Fruit fly (Drosophila melanogaster) whole organism, embryonic: ENCODE measurements around the gene NT1.

Experiments
- BEAF-32 ChIP-seq: fragments of 200-800 bp; sonication (Bioruptor generic); optimal IDR thresholded peaks from 3 replicates; lab custom pipeline; 2017; ENCODE audit warnings: missing biosample characterization, missing genetic modification characterization, mild to moderate bottlenecking, moderate library complexity, missing genetic modification reagents
- CG10543 ChIP-seq: fragments of 200-800 bp; sonication (Bioruptor generic); optimal IDR thresholded peaks from 3 replicates; lab custom pipeline; 2017; ENCODE audit warnings: missing biosample characterization, mild to moderate bottlenecking, missing genetic modification characterization, moderate library complexity
- CG11696 ChIP-seq: fragments of 200-800 bp; sonication (Bioruptor generic); IDR thresholded peaks from 2 replicates; pipeline ENCODE4 v1.3.6; 2022; ENCODE audit warnings: missing biosample characterization, missing genetic modification characterization
- CG12071 ChIP-seq: fragments of 200-800 bp; sonication (Bioruptor generic); optimal IDR thresholded peaks from 3 replicates; lab custom pipeline; 2018; ENCODE audit warnings: missing biosample characterization, mild to moderate bottlenecking, missing genetic modification characterization
- CG12155 ChIP-seq: fragments of 200-800 bp; sonication (Bioruptor generic); optimal IDR thresholded peaks from 3 replicates; lab custom pipeline; 2016; ENCODE audit warnings: missing biosample characterization, missing genetic modification characterization
- CG13775 ChIP-seq: fragments of 200-800 bp; sonication (Bioruptor generic); optimal IDR thresholded peaks from 3 replicates; lab custom pipeline; 2017; ENCODE audit warnings: missing biosample characterization, mild to moderate bottlenecking, missing genetic modification characterization
- CG1529 ChIP-seq: fragments of 200-800 bp; sonication (Bioruptor generic); optimal IDR thresholded peaks from 3 replicates; lab custom pipeline; 2018; ENCODE audit warnings: missing biosample characterization, missing genetic modification characterization
- CG17186 ChIP-seq: fragments of 200-800 bp; sonication (Bioruptor generic); optimal IDR thresholded peaks from 3 replicates; lab custom pipeline; 2017; ENCODE audit warnings: missing biosample characterization, missing genetic modification reagents, missing genetic modification characterization
- CG17361 ChIP-seq: fragments of 200-800 bp; sonication (Bioruptor generic); IDR thresholded peaks from 3 replicates; pipeline ENCODE4 v1.3.6; 2022; ENCODE audit warnings: missing biosample characterization, missing genetic modification characterization
- CG4424 ChIP-seq: fragments of 200-800 bp; sonication (Bioruptor generic); optimal IDR thresholded peaks from 3 replicates; lab custom pipeline; 2016; ENCODE audit warnings: missing biosample characterization, missing genetic modification characterization
- CG7963 ChIP-seq: fragments of 200-800 bp; sonication (Bioruptor generic); IDR thresholded peaks from 3 replicates; pipeline ENCODE4 v1.3.6; 2022; ENCODE audit warnings: missing biosample characterization, missing genetic modification characterization; ENCODE audit not compliant: partially characterized antibody
- Dp ChIP-seq: fragments of 200-800 bp; sonication (Bioruptor generic); optimal IDR thresholded peaks from 2 replicates; lab custom pipeline; 2018; ENCODE audit warnings: missing biosample characterization, mild to moderate bottlenecking, missing genetic modification characterization, moderate library complexity
- E2f1 ChIP-seq: fragments of 200-800 bp; sonication (Bioruptor generic); IDR thresholded peaks from 2 replicates; pipeline ENCODE4 v1.3.6; 2022; ENCODE audit warnings: missing biosample characterization, missing genetic modification characterization
- E2f2 ChIP-seq: fragments of 200-800 bp; sonication (Bioruptor generic); IDR thresholded peaks from 2 replicates; pipeline ENCODE4 v1.3.6; 2022; ENCODE audit warnings: missing biosample characterization, missing genetic modification characterization
- H2.0 ChIP-seq: fragments of 200-800 bp; sonication (Bioruptor generic); IDR thresholded peaks from 2 replicates; pipeline ENCODE4 v1.3.6; 2022; ENCODE audit warnings: missing biosample characterization, missing genetic modification characterization
- Myb ChIP-seq: fragments of 200-800 bp; sonication (Bioruptor generic); optimal IDR thresholded peaks from 2 replicates; lab custom pipeline; 2016; ENCODE audit warnings: missing biosample characterization, missing genetic modification characterization
- Sry-β ChIP-seq: fragments of 200-800 bp; sonication (Bioruptor generic); optimal IDR thresholded peaks from 2 replicates; lab custom pipeline; 2018; ENCODE audit warnings: missing biosample characterization, mild to moderate bottlenecking, missing genetic modification characterization, moderate library complexity
- Taf1 ChIP-seq: fragments of 200-800 bp; sonication (Bioruptor generic); IDR thresholded peaks from 2 replicates; pipeline ENCODE4 v1.3.6; 2022; ENCODE audit warnings: missing biosample characterization, missing genetic modification characterization
- Vsx1 ChIP-seq: fragments of 200-800 bp; sonication (Bioruptor generic); optimal IDR thresholded peaks from 2 replicates; lab custom pipeline; 2017; ENCODE audit warnings: missing biosample characterization, mild to moderate bottlenecking, missing genetic modification characterization, missing genetic modification reagents
- btn ChIP-seq: fragments of 200-800 bp; sonication (Bioruptor generic); optimal IDR thresholded peaks from 2 replicates; lab custom pipeline; 2016; ENCODE audit warnings: missing biosample characterization, missing genetic modification characterization
- chm ChIP-seq: fragments of 200-800 bp; sonication (Bioruptor generic); IDR thresholded peaks from 2 replicates; pipeline ENCODE4 v1.3.6; 2022; ENCODE audit warnings: missing biosample characterization, missing genetic modification characterization
- crc ChIP-seq: fragments of 200-800 bp; sonication (Bioruptor generic); optimal IDR thresholded peaks from 2 replicates; lab custom pipeline; 2016; ENCODE audit warnings: missing biosample characterization, missing genetic modification characterization
- emc ChIP-seq: fragments of 200-800 bp; sonication (Bioruptor generic); optimal IDR thresholded peaks from 2 replicates; lab custom pipeline; 2016; ENCODE audit warnings: missing biosample characterization, missing genetic modification characterization
- fd102C ChIP-seq: fragments of 200-800 bp; sonication (Bioruptor generic); optimal IDR thresholded peaks from 2 replicates; lab custom pipeline; 2018; ENCODE audit warnings: missing biosample characterization, mild to moderate bottlenecking, missing genetic modification characterization, moderate library complexity
- gro ChIP-seq: fragments of 200-800 bp; sonication (Bioruptor generic); optimal IDR thresholded peaks from 2 replicates; lab custom pipeline; 2016; ENCODE audit warnings: missing biosample characterization, missing genetic modification characterization
- hbn ChIP-seq: fragments of 200-800 bp; sonication (Bioruptor generic); IDR thresholded peaks from 2 replicates; pipeline ENCODE4 v1.3.6; 2022; ENCODE audit warnings: missing biosample characterization, missing genetic modification characterization; ENCODE audit not compliant: partially characterized antibody
- hth ChIP-seq: fragments of >200 bp; optimal IDR thresholded peaks from 2 replicates; lab custom pipeline; 2017; ENCODE audit warnings: inconsistent platforms
- lola ChIP-seq, 3 experiments: fragments of >200 bp in 2 of 3; fragments of 200-800 bp in 1 of 3; sonication (Bioruptor generic) in 1 of 3; optimal IDR thresholded peaks; 2 replicates each; lab custom pipeline; 2017 to 2019; ENCODE audit warnings: missing biosample characterization in 3 of 3, missing genetic modification characterization in 3 of 3, mild to moderate bottlenecking in 1 of 3, moderate library complexity in 1 of 3
- otp ChIP-seq: fragments of 200-800 bp; sonication (Bioruptor generic); IDR thresholded peaks from 3 replicates; pipeline ENCODE4, ENCODE4 v1.3.6; 2022; ENCODE audit warnings: missing biosample characterization, missing genetic modification characterization
- pb ChIP-seq: fragments of 200-800 bp; sonication (Bioruptor generic); optimal IDR thresholded peaks from 3 replicates; lab custom pipeline; 2016; ENCODE audit warnings: missing biosample characterization, missing genetic modification characterization
- pzg ChIP-seq: fragments of 200-800 bp; sonication (Bioruptor generic); optimal IDR thresholded peaks from 3 replicates; lab custom pipeline; 2018; ENCODE audit warnings: missing biosample characterization, mild to moderate bottlenecking, missing genetic modification characterization, moderate library complexity
- ranshi ChIP-seq: fragments of 200-800 bp; sonication (Bioruptor generic); IDR thresholded peaks from 2 replicates; pipeline ENCODE4 v1.3.6; 2022; ENCODE audit warnings: missing biosample characterization, missing genetic modification characterization
- ro ChIP-seq: fragments of 200-800 bp; sonication (Bioruptor generic); IDR thresholded peaks from 2 replicates; pipeline ENCODE4 v1.3.6; 2022; ENCODE audit warnings: missing biosample characterization, missing genetic modification characterization
- slou ChIP-seq: fragments of 200-800 bp; sonication (Bioruptor generic); optimal IDR thresholded peaks from 3 replicates; lab custom pipeline; 2016; ENCODE audit warnings: missing biosample characterization, missing genetic modification characterization
- tgo ChIP-seq: fragments of 200-800 bp; sonication (Bioruptor generic); IDR thresholded peaks from 3 replicates; pipeline ENCODE4 v1.3.6; 2022; ENCODE audit warnings: missing biosample characterization, missing genetic modification characterization

NT1 gene

DNA sequence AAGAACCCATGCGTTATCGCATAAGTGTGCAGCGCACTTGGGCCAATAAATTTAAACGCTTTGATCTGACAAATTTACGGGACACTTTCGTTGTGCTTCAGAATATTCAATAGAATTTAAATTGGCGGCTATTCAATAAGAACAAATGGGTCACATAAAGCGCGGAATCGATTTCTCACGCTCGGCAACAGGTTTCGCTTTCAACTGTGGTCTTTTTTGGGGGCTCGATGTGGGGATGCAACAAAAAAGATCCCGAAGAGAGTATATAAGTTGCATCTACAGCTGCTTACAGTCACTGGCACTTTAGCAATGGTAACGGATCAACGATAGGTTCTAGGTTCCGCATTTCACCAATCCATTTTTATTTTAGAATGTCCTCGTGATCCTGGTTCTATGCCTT, 35.5 kb downstream of the NT1 start, which contains the start of gene CG11349:
Gene CG11349 (plus strand): TSS at position 301 of the 400 bp plus-strand sequence.
- TF ChIP-seq BEAF-32: no peak
- TF ChIP-seq E2f2 (GFP tag; lab: Robert Waterston, UW): no peak
- no peak for TF ChIP-seq pb (GFP tag; lab: Kevin White, UChicago)
- no peak for TF ChIP-seq H2.0 (GFP tag; lab: Robert Waterston, UW)
- TF ChIP-seq chm (GFP tag; lab: Robert Waterston, UW): no peak
- no peak for TF ChIP-seq hbn

DNA sequence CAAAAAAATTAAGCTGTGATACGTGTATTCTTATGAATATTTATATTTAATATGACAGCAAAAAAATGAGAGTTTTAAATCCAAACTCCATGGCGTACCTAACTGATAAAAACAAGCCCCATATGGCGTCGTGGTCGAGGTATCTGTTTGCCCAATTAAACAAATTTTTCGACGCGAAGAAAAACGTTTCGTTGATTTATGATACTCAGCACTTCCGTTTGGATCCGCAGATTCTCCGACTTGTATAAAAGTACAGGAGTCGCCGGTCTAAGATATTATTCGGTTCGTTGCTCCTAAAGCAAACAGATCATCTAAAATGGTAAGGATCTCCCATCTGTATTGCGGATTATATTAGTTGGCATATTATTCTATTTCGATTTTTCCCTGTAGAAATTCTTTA, 36.8 kb downstream of the NT1 start, which contains the start of gene CG32248:
Gene CG32248 (plus strand): TSS at position 301 of the 400 bp plus-strand sequence.
- TF ChIP-seq CG12155 (no peak), E2f1 (no peak), CG10543 (GFP tag; lab: Kevin White, UChicago) (no peak), CG12071 (no peak), emc (no peak)
- TF ChIP-seq, all 482 proteins: peak for 0

DNA sequence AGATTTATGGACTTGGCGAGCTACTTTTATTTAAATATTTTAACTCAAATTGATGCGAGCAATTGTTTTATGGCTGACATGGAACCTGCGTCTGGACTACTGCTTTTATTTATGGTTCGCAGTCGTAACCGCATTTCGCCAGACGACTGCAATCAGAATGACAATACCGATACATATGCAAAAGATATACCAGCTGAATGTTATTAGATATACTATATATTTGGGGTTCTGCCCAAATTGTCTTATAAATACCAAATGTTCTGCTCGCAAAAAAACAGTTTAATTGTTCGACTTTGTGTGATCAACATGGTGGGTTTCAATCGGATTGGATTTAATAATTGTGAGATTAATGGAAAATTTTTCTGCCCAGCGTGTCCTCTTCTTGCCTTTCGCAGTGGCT, 38.5 kb downstream of the NT1 start, which contains the start of gene CG32249:
Gene CG32249 (plus strand): TSS at position 301 of the 400 bp plus-strand sequence.
- TF ChIP-seq ro (GFP tag; lab: Robert Waterston, UW): no peak
- TF ChIP-seq Vsx1: no peak
- TF ChIP-seq Taf1 (GFP tag; lab: Robert Waterston, UW): no peak
- no peak for TF ChIP-seq Sry-β (GFP tag; lab: Kevin White, UChicago)
- no peak for TF ChIP-seq CG7963 (GFP tag; lab: Robert Waterston, UW)
- TF ChIP-seq hth (lab: Kevin White, UChicago): no peak
- TF ChIP-seq, all 482 proteins: peak for 0

DNA sequence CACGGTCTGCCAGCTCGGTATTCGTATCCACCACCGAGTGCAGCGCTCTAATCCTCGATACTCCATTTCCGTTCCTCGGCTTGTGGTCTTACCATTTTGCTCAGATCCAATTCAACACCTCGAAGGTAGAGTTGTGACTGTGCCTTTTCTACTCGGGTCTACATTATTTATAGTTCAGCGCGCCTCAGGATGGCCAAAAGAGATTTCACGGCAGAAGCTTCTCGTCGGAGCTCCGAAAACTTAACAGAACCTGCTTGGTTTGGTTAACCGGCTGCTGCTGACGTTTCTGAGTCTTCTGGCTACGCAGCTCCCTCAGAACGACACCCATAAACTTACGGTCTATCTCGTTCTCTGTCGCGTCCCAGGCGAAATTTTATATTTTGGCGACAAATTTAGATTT, 41.7 kb downstream of the NT1 start, which contains the start of gene CG32241:
Gene CG32241 (minus strand): TSS at position 101 of the 400 bp plus-strand sequence.
- no peak for TF ChIP-seq btn (GFP tag; lab: Kevin White, UChicago)
- no peak for TF ChIP-seq Dp (GFP tag; lab: Kevin White, UChicago)
- TF ChIP-seq pzg (GFP tag; lab: Kevin White, UChicago): no peak
- TF ChIP-seq gro: no peak
- no peak for TF ChIP-seq ranshi (GFP tag; lab: Robert Waterston, UW)
- TF ChIP-seq CG17186: no peak
- TF ChIP-seq lola (GFP tag; optimal IDR thresholded peaks at IDR 0.05; lab: Kevin White, UChicago): no peak
- no peak for TF ChIP-seq crc (GFP tag; lab: Kevin White, UChicago)
- TF ChIP-seq otp: no peak
- no peak for TF ChIP-seq CG13775 (GFP tag; lab: Kevin White, UChicago)
- TF ChIP-seq Sry-β (GFP tag; lab: Kevin White, UChicago): no peak
- no peak for TF ChIP-seq CG1529 (GFP tag; lab: Kevin White, UChicago)
- TF ChIP-seq Myb: no peak
- no peak for TF ChIP-seq CG11696 (GFP tag; lab: Robert Waterston, UW)
- TF ChIP-seq fd102C (GFP tag; lab: Kevin White, UChicago): no peak
- no peak for TF ChIP-seq tgo
- no peak for TF ChIP-seq CG4424 (GFP tag; lab: Kevin White, UChicago)
- no peak for TF ChIP-seq CG17361 (GFP tag; lab: Robert Waterston, UW)
- no peak for TF ChIP-seq slou (GFP tag; lab: Kevin White, UChicago)
